Fruit fly (Drosophila melanogaster): Measurements from ENCODE around the gene Hsp23.

DNA sequence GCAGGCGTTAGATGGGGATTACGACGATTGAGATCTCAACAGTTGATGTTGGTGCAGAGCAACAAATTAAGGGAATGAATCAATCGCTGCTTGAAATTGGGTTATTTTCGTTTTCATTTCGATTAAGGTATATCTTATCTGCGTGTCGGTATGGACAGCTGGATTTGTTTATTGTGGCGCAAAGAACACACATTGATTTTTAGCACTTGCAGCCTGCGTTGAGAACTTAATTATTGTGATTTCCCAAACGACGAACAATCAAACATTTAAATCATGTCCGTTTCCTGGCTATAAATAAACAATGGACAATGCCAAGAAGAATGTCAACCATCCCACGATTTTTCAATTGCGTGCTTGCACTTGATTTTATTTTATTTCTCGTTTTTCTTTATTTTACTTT is 16.3 kb downstream of the Hsp23 start:
- no peak for TF ChIP-seq Sox102F (GFP tag; optimal IDR thresholded peaks at IDR 0.05)
- TF ChIP-seq CG16779 (tag; optimal IDR thresholded peaks at IDR 0.05): no peak
- TF ChIP-seq Eip93F (GFP tag; optimal IDR thresholded peaks at IDR 0.05): no peak
- TF ChIP-seq Eip75B (GFP tag; optimal IDR thresholded peaks at IDR 0.05): no peak
- TF ChIP-seq CG8632 (GFP tag; optimal IDR thresholded peaks at IDR 0.05): no peak
- no peak for TF ChIP-seq Hr38 (GFP tag; optimal IDR thresholded peaks at IDR 0.05)
- TF ChIP-seq lz (GFP tag; optimal IDR thresholded peaks at IDR 0.05): no peak
- TF ChIP-seq CG7368 (GFP tag; optimal IDR thresholded peaks at IDR 0.05): no peak
